In genomic region chrV:8415113-8415530, ce11 we compare ENCODE assay signal across 1 worm cellular context.
TF ChIP-seq lines count a peak whose summit lies in the region.

No protein-coding gene starts in this region.

TF ChIP-seq in whole organism, young adult, 124 proteins besides CTCF, POLR2A, EP300 and RAD21 (continued from another document):
- peak; percentile 77 for TF ChIP-seq F49E8.2 (tag; optimal IDR thresholded peaks at IDR 0.05; lab: Kevin White, UChicago; ENCODE audit: insufficient read depth)
- no peak for TF ChIP-seq hlh-26 (GFP tag; conservative IDR thresholded peaks at IDR 0.05; lab: Robert Waterston, UW)
- TF ChIP-seq F57C9.4 (tag; optimal IDR thresholded peaks at IDR 0.05; lab: Kevin White, UChicago), result no peak
- no peak for TF ChIP-seq F57A8.1 (GFP tag; optimal IDR thresholded peaks at IDR 0.05; lab: Kevin White, UChicago)
- TF ChIP-seq snpc-1.3 (tag; optimal IDR thresholded peaks at IDR 0.05; lab: Kevin White, UChicago; ENCODE audit: insufficient read depth), result no peak
- peak; percentile 66 for TF ChIP-seq ceh-79 (tag; optimal IDR thresholded peaks at IDR 0.05; lab: Kevin White, UChicago)
- TF ChIP-seq C06A6.2 (GFP tag; conservative IDR thresholded peaks at IDR 0.05; lab: Robert Waterston, UW), result no peak; the same call in 1 of the 2 replicates
- peak; percentile 56 for TF ChIP-seq hmg-1.2 (GFP tag; IDR thresholded peaks at IDR 0.05; lab: Robert Waterston, UW)
- TF ChIP-seq ceh-58 (GFP tag; IDR thresholded peaks at IDR 0.05; lab: Robert Waterston, UW), result peak; percentile 91; the same call in 1 of the 2 replicates
- peak; percentile 68 for TF ChIP-seq xnd-1 (tag; optimal IDR thresholded peaks at IDR 0.05; lab: Kevin White, UChicago)
- TF ChIP-seq hmg-20 (GFP tag; IDR thresholded peaks at IDR 0.05; lab: Robert Waterston, UW), result 0 out of 2 replicates have a peak, but pooled peaks have one; percentile 9
- TF ChIP-seq lin-54 (GFP tag; optimal IDR thresholded peaks at IDR 0.05; lab: Kevin White, UChicago), result peak; percentile 72
- no peak for TF ChIP-seq dpff-1 (tag; optimal IDR thresholded peaks at IDR 0.05; lab: Kevin White, UChicago)
- TF ChIP-seq sdz-38 (tag; optimal IDR thresholded peaks at IDR 0.05; lab: Kevin White, UChicago), result no peak
- peak; percentile 55 for TF ChIP-seq ztf-18 (tag; optimal IDR thresholded peaks at IDR 0.05; lab: Kevin White, UChicago)
- TF ChIP-seq tlf-1 (GFP tag; optimal IDR thresholded peaks at IDR 0.05; lab: Kevin White, UChicago), result peak; percentile 83
- TF ChIP-seq lin-40 (tag; optimal IDR thresholded peaks at IDR 0.05; lab: Kevin White, UChicago), result no peak
- no peak for TF ChIP-seq madf-8 (GFP tag; conservative IDR thresholded peaks at IDR 0.05; lab: Robert Waterston, UW)
- TF ChIP-seq him-1 (tag; optimal IDR thresholded peaks at IDR 0.05; lab: Kevin White, UChicago), result peak; percentile 81
- TF ChIP-seq aptf-3 (GFP tag; IDR thresholded peaks at IDR 0.05; lab: Robert Waterston, UW), result 0 out of 2 replicates have a peak, but pooled peaks have one; percentile 11
- TF ChIP-seq ztf-3 (GFP tag; optimal IDR thresholded peaks at IDR 0.05; lab: Kevin White, UChicago), result no peak
- TF ChIP-seq unc-130 (GFP tag; optimal IDR thresholded peaks at IDR 0.05; lab: Kevin White, UChicago), result peak; percentile 23
- TF ChIP-seq atf-7 (tag; optimal IDR thresholded peaks at IDR 0.05; lab: Kevin White, UChicago), result peak; percentile 56
- peak; percentile 68 for TF ChIP-seq athp-1 (tag; optimal IDR thresholded peaks at IDR 0.05; lab: Kevin White, UChicago)
- no peak for TF ChIP-seq ceh-40 (GFP tag; IDR thresholded peaks at IDR 0.05; lab: Robert Waterston, UW)
- TF ChIP-seq B0261.1 (tag; optimal IDR thresholded peaks at IDR 0.05; lab: Kevin White, UChicago), result no peak
- TF ChIP-seq B0019.2 (GFP tag; conservative IDR thresholded peaks at IDR 0.05; lab: Robert Waterston, UW), result 0 out of 2 replicates have a peak, but pooled peaks have one; percentile 36
- no peak for TF ChIP-seq ztf-26 (tag; optimal IDR thresholded peaks at IDR 0.05; lab: Kevin White, UChicago)
- no peak for TF ChIP-seq Y53F4B.3 (GFP tag; IDR thresholded peaks at IDR 0.05; lab: Robert Waterston, UW)
- peak; percentile 74 for TF ChIP-seq lin-26 (GFP tag; IDR thresholded peaks at IDR 0.05; lab: Robert Waterston, UW)
- TF ChIP-seq nfyb-1 (GFP tag; IDR thresholded peaks at IDR 0.05; lab: Robert Waterston, UW), result peak; percentile 70
- TF ChIP-seq unc-62 (GFP tag; optimal IDR thresholded peaks at IDR 0.05; lab: Kevin White, UChicago), result no peak
- no peak for TF ChIP-seq T07F8.4 (tag; optimal IDR thresholded peaks at IDR 0.05; lab: Kevin White, UChicago)
- no peak for TF ChIP-seq zim-3 (tag; optimal IDR thresholded peaks at IDR 0.05; lab: Kevin White, UChicago)
- no peak for TF ChIP-seq attf-5 (GFP tag; optimal IDR thresholded peaks at IDR 0.05; lab: Kevin White, UChicago)
- no peak for TF ChIP-seq nhr-179 (tag; optimal IDR thresholded peaks at IDR 0.05; lab: Kevin White, UChicago)
- TF ChIP-seq rpc-1 (optimal IDR thresholded peaks at IDR 0.05; lab: Kevin White, UChicago), result no peak
- TF ChIP-seq rpc-1 (tag; optimal IDR thresholded peaks at IDR 0.05; lab: Kevin White, UChicago), result no peak
- TF ChIP-seq attf-6 (GFP tag; IDR thresholded peaks at IDR 0.05; lab: Robert Waterston, UW), result peak; percentile 88
- TF ChIP-seq tbp1 (GFP tag; optimal IDR thresholded peaks at IDR 0.05; lab: Kevin White, UChicago), result peak; percentile 47
- no peak for TF ChIP-seq let-607 (tag; optimal IDR thresholded peaks at IDR 0.05; lab: Kevin White, UChicago)
- no peak for TF ChIP-seq aptf-2 (GFP tag; conservative IDR thresholded peaks at IDR 0.05; lab: Robert Waterston, UW)
- no peak for TF ChIP-seq ztf-22 (GFP tag; optimal IDR thresholded peaks at IDR 0.05; lab: Kevin White, UChicago)
- TF ChIP-seq sptf-2 (GFP tag; optimal IDR thresholded peaks at IDR 0.05; lab: Kevin White, UChicago), result no peak
- peak; percentile 75 for TF ChIP-seq D2030.7 (GFP tag; IDR thresholded peaks at IDR 0.05; lab: Robert Waterston, UW)
- TF ChIP-seq nhr-80 (tag; optimal IDR thresholded peaks at IDR 0.05; lab: Kevin White, UChicago), result no peak
- TF ChIP-seq dpl-1 (GFP tag; optimal IDR thresholded peaks at IDR 0.05; lab: Kevin White, UChicago), result no peak
- TF ChIP-seq let-526 (GFP tag; IDR thresholded peaks at IDR 0.05; lab: Robert Waterston, UW), result no peak
- TF ChIP-seq ceh-100 (GFP tag; IDR thresholded peaks at IDR 0.05; lab: Robert Waterston, UW), result peak; percentile 56
